Fruit fly (Drosophila melanogaster): ENCODE measurements around the gene alpha-Man-IIa.

Gene alpha-Man-IIa

dm6 chr3R:9394385-9395042 is 17.8 kb upstream of the alpha-Man-IIa start, which contains the start of gene FER (continued):
- no peak for TF ChIP-seq Dp (GFP tag; optimal IDR thresholded peaks at IDR 0.05)
- TF ChIP-seq lilli (GFP tag; optimal IDR thresholded peaks at IDR 0.05), result peak; percentile 39
- peak; percentile 2 for TF ChIP-seq MESR4 (GFP tag; optimal IDR thresholded peaks at IDR 0.05)
- no peak for TF ChIP-seq CG31388 (GFP tag; optimal IDR thresholded peaks at IDR 0.05)
- peak; percentile 53; the same call in 2 of the 3 replicates for TF ChIP-seq CG6791 (GFP tag; IDR thresholded peaks at IDR 0.05; ENCODE audit: partially characterized antibody)
- peak; percentile 1 to 22 for TF ChIP-seq bsh (GFP tag; optimal IDR thresholded peaks at IDR 0.05)
- TF ChIP-seq CG17186 (GFP tag; optimal IDR thresholded peaks at IDR 0.05), result no peak
- TF ChIP-seq Dek (tag; optimal IDR thresholded peaks at IDR 0.05), result peak; percentile 24
- no peak for TF ChIP-seq CG10321 (GFP tag; IDR thresholded peaks at IDR 0.05)
- TF ChIP-seq Poxn (GFP tag; IDR thresholded peaks at IDR 0.05), result no peak
- no peak for TF ChIP-seq Dfd (GFP tag; optimal IDR thresholded peaks at IDR 0.05)
- TF ChIP-seq Hr51 (GFP tag; optimal IDR thresholded peaks at IDR 0.05), result peak in 1 of 2 experiments; percentile 24
- TF ChIP-seq NC2α (GFP tag; optimal IDR thresholded peaks at IDR 0.05), result no peak
- no peak for TF ChIP-seq Optix (GFP tag; IDR thresholded peaks at IDR 0.05)
- no peak for TF ChIP-seq Chrac-16 (GFP tag; optimal IDR thresholded peaks at IDR 0.05)
- TF ChIP-seq sens-2 (GFP tag; IDR thresholded peaks at IDR 0.05), result no peak
- TF ChIP-seq CoRest (tag; optimal IDR thresholded peaks at IDR 0.05), result no peak
- TF ChIP-seq caup (GFP tag; optimal IDR thresholded peaks at IDR 0.05; ENCODE audit: severe bottlenecking), result peak; percentile 66
- no peak for TF ChIP-seq CG8281 (tag; optimal IDR thresholded peaks at IDR 0.05)
- no peak for TF ChIP-seq B-H1 (GFP tag; IDR thresholded peaks at IDR 0.05)
- TF ChIP-seq ash1 (GFP tag; optimal IDR thresholded peaks at IDR 0.05), result peak; percentile 61
- peak; percentile 88 for TF ChIP-seq CG7987 (GFP tag; optimal IDR thresholded peaks at IDR 0.05)
- TF ChIP-seq HLH54F (GFP tag; optimal IDR thresholded peaks at IDR 0.05), result peak; percentile 0
- peak; percentile 63; the same call in 2 of the 3 replicates for TF ChIP-seq so (GFP tag; IDR thresholded peaks at IDR 0.05)
- no peak for TF ChIP-seq pum (GFP tag; optimal IDR thresholded peaks at IDR 0.05)
- TF ChIP-seq Med (GFP tag), result peak; percentile 94
- TF ChIP-seq D19A (tag; optimal IDR thresholded peaks at IDR 0.05), result no peak
- TF ChIP-seq CG12299 (tag; optimal IDR thresholded peaks at IDR 0.05), result peak; percentile 38
- peak; percentile 52 for TF ChIP-seq CG6254 (GFP tag; optimal IDR thresholded peaks at IDR 0.05)
- TF ChIP-seq bigmax (GFP tag; optimal IDR thresholded peaks at IDR 0.05), result no peak
- TF ChIP-seq inv (GFP tag; IDR thresholded peaks at IDR 0.05; ENCODE audit: partially characterized antibody), result peak; percentile 37; the same call in 1 of the 2 replicates
- TF ChIP-seq CG7745 (tag; optimal IDR thresholded peaks at IDR 0.05), result no peak
- TF ChIP-seq Hey (tag; optimal IDR thresholded peaks at IDR 0.05), result no peak
- TF ChIP-seq CG17385 (GFP tag; optimal IDR thresholded peaks at IDR 0.05), result peak; percentile 38
- no peak for TF ChIP-seq CG13123 (GFP tag; optimal IDR thresholded peaks at IDR 0.05)
- TF ChIP-seq Hmr (GFP tag; optimal IDR thresholded peaks at IDR 0.05), result peak; percentile 39
- peak; percentile 14 for TF ChIP-seq CG2875 (GFP tag; optimal IDR thresholded peaks at IDR 0.05)
- peak; percentile 85 for TF ChIP-seq ci (GFP tag; IDR thresholded peaks at IDR 0.05)
- TF ChIP-seq odd (GFP tag; optimal IDR thresholded peaks at IDR 0.05), result no peak
- TF ChIP-seq CG15269 (tag; optimal IDR thresholded peaks at IDR 0.05), result peak; percentile 27
- no peak for TF ChIP-seq Neu2 (GFP tag; optimal IDR thresholded peaks at IDR 0.05; ENCODE audit: borderline replicate concordance)
- TF ChIP-seq CG31224 (GFP tag; IDR thresholded peaks at IDR 0.05), result peak; percentile 16; the same call in 1 of the 2 replicates
- no peak for TF ChIP-seq Sin3A (optimal IDR thresholded peaks at IDR 0.05)
- peak; percentile 1 for TF ChIP-seq CG12391 (tag; optimal IDR thresholded peaks at IDR 0.05)
- TF ChIP-seq cad (GFP tag; optimal IDR thresholded peaks at IDR 0.05), result no peak
- TF ChIP-seq fd64A (GFP tag; optimal IDR thresholded peaks at IDR 0.05), result peak; percentile 41
- TF ChIP-seq CG8359 (GFP tag; optimal IDR thresholded peaks at IDR 0.05; ENCODE audit: borderline replicate concordance), result no peak
- TF ChIP-seq ems (GFP tag; optimal IDR thresholded peaks at IDR 0.05), result no peak
- TF ChIP-seq gsb (GFP tag; IDR thresholded peaks at IDR 0.05), result no peak
